Worm (Caenorhabditis elegans) whole organism, mixed stage, embryonic: ENCODE data around the gene Y45G5AM.9.
A peak's percentile ranks its signal among the peaks of the same experiment; 100 is the strongest.

Experiments used
- M03D4.4 ChIP-seq: sonication (generic microtip); optimal IDR thresholded peaks from 2 replicates; lab custom pipeline; 2017; ENCODE audit warnings: mild to moderate bottlenecking, missing genetic modification characterization, missing compliant biosample characterization
- bed-3 ChIP-seq: fragments of 200-800 bp; sonication (Bioruptor generic); optimal IDR thresholded peaks from 3 replicates; lab custom pipeline; 2018; ENCODE audit warnings: mild to moderate bottlenecking, missing genetic modification characterization, moderate library complexity, missing compliant biosample characterization
- ceh-39 ChIP-seq: fragments of 150-350 bp; optimal IDR thresholded peaks from 2 replicates; lab custom pipeline; 2014; ENCODE audit warnings: missing biosample characterization, missing genetic modification characterization
- ceh-43 ChIP-seq: fragments of 200-800 bp; sonication (Bioruptor generic); optimal IDR thresholded peaks from 2 replicates; lab custom pipeline; 2018; ENCODE audit warnings: mild to moderate bottlenecking, missing genetic modification characterization, moderate library complexity, missing compliant biosample characterization
- ceh-83 ChIP-seq: fragments of 200-800 bp; sonication (Bioruptor generic); optimal IDR thresholded peaks from 2 replicates; lab custom pipeline; 2018; ENCODE audit warnings: mild to moderate bottlenecking, missing genetic modification characterization, missing compliant biosample characterization
- ces-1 ChIP-seq: fragments of 150-350 bp; optimal IDR thresholded peaks from 2 replicates; lab custom pipeline; 2014; ENCODE audit warnings: missing biosample characterization, missing genetic modification reagents, missing genetic modification characterization
- drap-1 ChIP-seq: fragments of 200-800 bp; sonication (Bioruptor generic); optimal IDR thresholded peaks from 3 replicates; lab custom pipeline; 2018; ENCODE audit warnings: mild to moderate bottlenecking, missing genetic modification characterization, missing compliant biosample characterization
- elt-1 ChIP-seq: sonication (generic microtip); optimal IDR thresholded peaks from 2 replicates; lab custom pipeline; 2017; ENCODE audit warnings: missing genetic modification characterization, mild to moderate bottlenecking, missing compliant biosample characterization, antibody characterized with exemption, moderate library complexity, borderline replicate concordance; ENCODE audit not compliant: insufficient read depth
- elt-3 ChIP-seq: fragments of 150-350 bp; optimal IDR thresholded peaks from 2 replicates; lab custom pipeline; 2014; ENCODE audit warnings: missing biosample characterization, missing genetic modification characterization
- ham-2 ChIP-seq: fragments of 200-800 bp; sonication (Bioruptor generic); optimal IDR thresholded peaks from 2 replicates; lab custom pipeline; 2018; ENCODE audit warnings: mild to moderate bottlenecking, missing genetic modification characterization, missing compliant biosample characterization
- hlh-1 ChIP-seq: fragments of 150-350 bp; optimal IDR thresholded peaks from 2 replicates; lab custom pipeline; 2014; ENCODE audit warnings: missing biosample characterization, missing genetic modification reagents, missing genetic modification characterization
- lin-13 ChIP-seq: fragments of 150-350 bp; optimal IDR thresholded peaks from 2 replicates; lab custom pipeline; 2014; ENCODE audit warnings: missing biosample characterization, missing genetic modification characterization
- lin-32 ChIP-seq: fragments of 200-800 bp; sonication (Bioruptor generic); optimal IDR thresholded peaks from 2 replicates; lab custom pipeline; 2018; ENCODE audit warnings: mild to moderate bottlenecking, missing genetic modification characterization, missing compliant biosample characterization
- lsy-2 ChIP-seq: fragments of 150-350 bp; optimal IDR thresholded peaks from 2 replicates; lab custom pipeline; 2014; ENCODE audit warnings: missing biosample characterization, missing genetic modification characterization
- mab-5 ChIP-seq: fragments of 150-350 bp; optimal IDR thresholded peaks from 2 replicates; lab custom pipeline; 2014; ENCODE audit warnings: missing biosample characterization, missing genetic modification characterization
- mep-1 ChIP-seq: fragments of 150-350 bp; optimal IDR thresholded peaks from 2 replicates; lab custom pipeline; 2017; ENCODE audit warnings: missing biosample characterization, missing genetic modification reagents, missing genetic modification characterization, inconsistent platforms
- mls-2 ChIP-seq: sonication (generic microtip); optimal IDR thresholded peaks from 2 replicates; lab custom pipeline; 2016; ENCODE audit warnings: mild to moderate bottlenecking, missing genetic modification characterization, moderate library complexity, missing compliant biosample characterization
- nhr-2 ChIP-seq: fragments of 150-350 bp; optimal IDR thresholded peaks from 2 replicates; lab custom pipeline; 2014; ENCODE audit warnings: missing biosample characterization, missing genetic modification characterization
- nhr-237 ChIP-seq: fragments of 150-350 bp; optimal IDR thresholded peaks from 2 replicates; lab custom pipeline; 2014; ENCODE audit warnings: missing biosample characterization, missing genetic modification characterization
- nhr-28 ChIP-seq: fragments of 150-350 bp; optimal IDR thresholded peaks from 2 replicates; lab custom pipeline; 2014; ENCODE audit warnings: missing biosample characterization, missing genetic modification characterization
- nhr-76 ChIP-seq: sonication (generic microtip); optimal IDR thresholded peaks from 2 replicates; lab custom pipeline; 2017; ENCODE audit warnings: missing biosample characterization, missing genetic modification characterization
- pha-4 ChIP-seq: fragments of 150-350 bp; optimal IDR thresholded peaks from 2 replicates; lab custom pipeline; 2018; ENCODE audit warnings: missing biosample characterization, missing genetic modification reagents, missing genetic modification characterization
- sem-2 ChIP-seq: fragments of 200-800 bp; sonication (Bioruptor generic); optimal IDR thresholded peaks from 2 replicates; lab custom pipeline; 2018; ENCODE audit warnings: mild to moderate bottlenecking, missing genetic modification characterization, missing compliant biosample characterization
- snpc-4 ChIP-seq: fragments of 150-350 bp; optimal IDR thresholded peaks from 2 replicates; lab custom pipeline; 2014; ENCODE audit warnings: missing biosample characterization, missing genetic modification characterization
- sptf-1 ChIP-seq: sonication (generic microtip); optimal IDR thresholded peaks from 2 replicates; lab custom pipeline; 2017; ENCODE audit warnings: mild to moderate bottlenecking, missing genetic modification characterization, moderate library complexity, missing compliant biosample characterization
- tbx-8 ChIP-seq: fragments of 200-800 bp; sonication (Bioruptor generic); optimal IDR thresholded peaks from 2 replicates; lab custom pipeline; 2018; ENCODE audit warnings: mild to moderate bottlenecking, missing genetic modification characterization, moderate library complexity, missing compliant biosample characterization
- unc-120 ChIP-seq: sonication (generic microtip); optimal IDR thresholded peaks from 2 replicates; lab custom pipeline; 2017; ENCODE audit warnings: missing genetic modification characterization, missing compliant biosample characterization; ENCODE audit not compliant: poor library complexity, severe bottlenecking
- unc-62 ChIP-seq: fragments of 150-350 bp; optimal IDR thresholded peaks from 2 replicates; lab custom pipeline; 2014; ENCODE audit warnings: missing biosample characterization, missing genetic modification reagents, missing genetic modification characterization
- ztf-11 ChIP-seq: fragments of 150-350 bp; optimal IDR thresholded peaks from 2 replicates; lab custom pipeline; 2014; ENCODE audit warnings: missing biosample characterization, missing genetic modification characterization

The Y45G5AM.9 gene

ce11 chrV:4143034-4143433 lies 51.4 kb downstream of the Y45G5AM.9 start:
- TF ChIP-seq lsy-2 (tag; lab: Kevin White, UChicago) (peak; percentile 35), nhr-28 (tag; lab: Kevin White, UChicago) (no peak), tbx-8 (GFP tag; lab: Kevin White, UChicago) (no peak), mep-1 (peak; percentile 39), lin-13 (no peak), ceh-43 (GFP tag; lab: Kevin White, UChicago) (no peak), mab-5 (tag; lab: Kevin White, UChicago) (no peak), ces-1 (GFP tag; lab: Kevin White, UChicago) (peak; percentile 70), pha-4 (tag; lab: Kevin White, UChicago) (no peak), nhr-2 (tag; lab: Kevin White, UChicago) (no peak), nhr-237 (tag; lab: Kevin White, UChicago) (peak; percentile 9), bed-3 (GFP tag; lab: Kevin White, UChicago) (peak; percentile 32), ham-2 (GFP tag; lab: Kevin White, UChicago) (no peak), snpc-4 (tag; lab: Kevin White, UChicago) (no peak), ceh-39 (tag; lab: Kevin White, UChicago) (peak; percentile 32), nhr-76 (tag; lab: Kevin White, UChicago) (no peak), elt-3 (tag; lab: Kevin White, UChicago) (no peak)

ce11 chrV:4138688-4139087 lies 55.7 kb downstream of the Y45G5AM.9 start, which contains the start of gene lgc-29:
TSS of gene lgc-29 (plus strand) at chrV:4138988.
- no peak for TF ChIP-seq ces-1 (GFP tag; lab: Kevin White, UChicago)
- no peak for TF ChIP-seq nhr-237 (tag; lab: Kevin White, UChicago)
- no peak for TF ChIP-seq mls-2 (tag; lab: Kevin White, UChicago)
- no peak for TF ChIP-seq elt-3 (tag; lab: Kevin White, UChicago)
- no peak for TF ChIP-seq bed-3 (GFP tag; lab: Kevin White, UChicago)
- no peak for TF ChIP-seq M03D4.4 (tag; lab: Kevin White, UChicago)
- TF ChIP-seq ceh-83 (GFP tag; lab: Kevin White, UChicago), result no peak
- TF ChIP-seq hlh-1, result no peak
- no peak for TF ChIP-seq sem-2 (GFP tag; lab: Kevin White, UChicago)
- no peak for TF ChIP-seq ztf-11
- TF ChIP-seq unc-62 (GFP tag; lab: Kevin White, UChicago), result no peak
- no peak for TF ChIP-seq pha-4 (tag; lab: Kevin White, UChicago)
- no peak for TF ChIP-seq lsy-2 (tag; lab: Kevin White, UChicago)

- TF ChIP-seq mep-1 (no peak), nhr-28 (tag; lab: Kevin White, UChicago) (no peak), lin-32 (no peak), unc-120 (no peak), drap-1 (GFP tag; lab: Kevin White, UChicago) (no peak), nhr-237 (tag; lab: Kevin White, UChicago) (no peak), elt-1 (tag; lab: Kevin White, UChicago) (no peak), sptf-1 (no peak)
Measured at ce11 chrV:4134728-4135127, 59.7 kb downstream of the Y45G5AM.9 start, which contains the start of gene lgc-1. TSS of gene lgc-1 (plus strand) at chrV:4135028.

- TF ChIP-seq nhr-237 (tag; lab: Kevin White, UChicago) (peak; percentile 31), unc-62 (GFP tag; lab: Kevin White, UChicago) (peak; percentile 41), tbx-8 (GFP tag; lab: Kevin White, UChicago) (no peak), elt-3 (tag; lab: Kevin White, UChicago) (peak; percentile 87), ztf-11 (no peak)
- TF ChIP-seq, all 35 proteins: peak for 3
Measured at ce11 chrV:4131471-4131939, 62.9 kb downstream of the Y45G5AM.9 start, which contains the start of gene nhr-57. TSS of gene nhr-57 (plus strand) at chrV:4131889.
